Fruit fly (Drosophila melanogaster) whole organism, pupa: ENCODE results near the gene Gapvd1.

ENCODE experiments used
- CG10348 ChIP-seq: fragments of 200-800 bp; sonication (Bioruptor generic); IDR thresholded peaks from 2 replicates; pipeline ENCODE4 v1.3.6; 2022; ENCODE audit warnings: missing biosample characterization, missing genetic modification characterization
- CG12605 ChIP-seq: fragments of 200-800 bp; sonication (Bioruptor generic); IDR thresholded peaks from 2 replicates; pipeline ENCODE4 v1.3.6; 2022; ENCODE audit warnings: missing biosample characterization, missing genetic modification characterization
- CG13204 ChIP-seq: fragments of 200-800 bp; sonication (Bioruptor generic); optimal IDR thresholded peaks from 2 replicates; lab custom pipeline; 2018; ENCODE audit warnings: missing biosample characterization, mild to moderate bottlenecking, missing genetic modification characterization, moderate library complexity
- CG14655 ChIP-seq: fragments of 200-800 bp; sonication (Bioruptor generic); optimal IDR thresholded peaks from 3 replicates; lab custom pipeline; 2017; ENCODE audit warnings: mild to moderate bottlenecking, missing biosample characterization, missing genetic modification reagents, missing genetic modification characterization
- CG15710 ChIP-seq: fragments of 200-800 bp; sonication (Bioruptor generic); optimal IDR thresholded peaks from 2 replicates; lab custom pipeline; 2018; ENCODE audit warnings: missing biosample characterization, mild to moderate bottlenecking, missing genetic modification characterization, moderate library complexity
- CG17806 ChIP-seq: fragments of 200-800 bp; sonication (Bioruptor generic); optimal IDR thresholded peaks from 2 replicates; lab custom pipeline; 2018; ENCODE audit warnings: missing biosample characterization, mild to moderate bottlenecking, missing genetic modification characterization, moderate library complexity
- CG32121 ChIP-seq: fragments of 200-800 bp; sonication (Bioruptor generic); IDR thresholded peaks from 2 replicates; pipeline ENCODE4 v1.3.6; 2022; ENCODE audit warnings: missing biosample characterization, missing genetic modification characterization
- CG34367 ChIP-seq: fragments of 200-800 bp; sonication (Bioruptor generic); optimal IDR thresholded peaks from 2 replicates; lab custom pipeline; 2018; ENCODE audit warnings: missing biosample characterization, mild to moderate bottlenecking, missing genetic modification characterization
- CG4496 ChIP-seq: fragments of 200-800 bp; sonication (Bioruptor generic); IDR thresholded peaks from 3 replicates; pipeline ENCODE4 v1.3.6; 2022; ENCODE audit warnings: missing biosample characterization, missing genetic modification characterization
- CG8159 ChIP-seq: fragments of 200-800 bp; sonication (Bioruptor generic); optimal IDR thresholded peaks from 3 replicates; lab custom pipeline; 2018; ENCODE audit warnings: missing biosample characterization, mild to moderate bottlenecking, missing genetic modification characterization, moderate library complexity
- CG8301 ChIP-seq: fragments of 200-800 bp; sonication (Bioruptor generic); optimal IDR thresholded peaks from 2 replicates; lab custom pipeline; 2018; ENCODE audit warnings: missing biosample characterization, mild to moderate bottlenecking, missing genetic modification characterization
- CG9948 ChIP-seq: fragments of 200-800 bp; sonication (Bioruptor generic); optimal IDR thresholded peaks from 2 replicates; lab custom pipeline; 2018; ENCODE audit warnings: missing biosample characterization, mild to moderate bottlenecking, missing genetic modification characterization, moderate library complexity
- D1 ChIP-seq: fragments of 200-800 bp; sonication (Bioruptor generic); optimal IDR thresholded peaks from 2 replicates; lab custom pipeline; 2018; ENCODE audit warnings: missing biosample characterization, mild to moderate bottlenecking, missing genetic modification characterization, moderate library complexity
- EcR ChIP-seq: fragments of 200-800 bp; sonication (Bioruptor generic); optimal IDR thresholded peaks from 3 replicates; lab custom pipeline; 2019; ENCODE audit warnings: missing biosample characterization, missing genetic modification characterization, mild to moderate bottlenecking, moderate library complexity, missing genetic modification reagents
- Ets98B ChIP-seq: fragments of 200-800 bp; sonication (Bioruptor generic); IDR thresholded peaks from 2 replicates; pipeline ENCODE4 v1.3.6; 2022; ENCODE audit warnings: missing biosample characterization, missing genetic modification characterization
- Pif1A ChIP-seq: fragments of 200-800 bp; sonication (Bioruptor generic); optimal IDR thresholded peaks from 3 replicates; lab custom pipeline; 2016; ENCODE audit warnings: missing biosample characterization, missing genetic modification characterization
- Pif1B ChIP-seq: fragments of 200-800 bp; sonication (Bioruptor generic); optimal IDR thresholded peaks from 3 replicates; lab custom pipeline; 2016; ENCODE audit warnings: missing biosample characterization, missing genetic modification characterization
- Snoo ChIP-seq: fragments of 200-800 bp; sonication (Bioruptor generic); optimal IDR thresholded peaks from 3 replicates; lab custom pipeline; 2017; ENCODE audit warnings: missing biosample characterization, mild to moderate bottlenecking, missing genetic modification characterization, inconsistent platforms
- fd96Ca ChIP-seq: fragments of 200-800 bp; sonication (Bioruptor generic); IDR thresholded peaks from 3 replicates; pipeline ENCODE4 v1.3.6; 2022; ENCODE audit warnings: missing biosample characterization, missing genetic modification characterization
- gl ChIP-seq: fragments of 200-800 bp; sonication (Bioruptor generic); optimal IDR thresholded peaks from 2 replicates; lab custom pipeline; 2018; ENCODE audit warnings: missing biosample characterization, mild to moderate bottlenecking, missing genetic modification characterization
- rn ChIP-seq: fragments of 200-800 bp; sonication (Bioruptor generic); IDR thresholded peaks from 2 replicates; pipeline ENCODE4 v1.3.6; 2022; ENCODE audit warnings: missing biosample characterization, missing genetic modification characterization

The Gapvd1 gene

dm6 chrX:11325175-11325768, at the start of gene Gapvd1:
Gene Gapvd1, plus strand, starts transcription at chrX:11325385.
- TF ChIP-seq Ets98B (GFP tag; lab: Robert Waterston, UW) (peak; percentile 39), fd96Ca (GFP tag; lab: Robert Waterston, UW) (0 out of 3 replicates have a peak, but pooled peaks have one; percentile 22), gl (tag; lab: Kevin White, UChicago) (no peak), CG8159 (tag; lab: Kevin White, UChicago) (peak; percentile 1), rn (GFP tag; lab: Robert Waterston, UW) (no peak), EcR (GFP tag; lab: Kevin White, UChicago) (peak; percentile 15), CG4496 (0 out of 3 replicates have a peak, but pooled peaks have one; percentile 9)

- 0 out of 2 replicates have a peak, but pooled peaks have one; percentile 19 for TF ChIP-seq CG32121 (GFP tag; lab: Robert Waterston, UW)
- no peak for TF ChIP-seq CG12605 (GFP tag; lab: Robert Waterston, UW)
- peak; percentile 62; the same call in 2 of the 3 replicates for TF ChIP-seq CG4496
- TF ChIP-seq fd96Ca (GFP tag; lab: Robert Waterston, UW), result no peak
- TF ChIP-seq CG34367 (tag; lab: Kevin White, UChicago), result no peak
Measured at dm6 chrX:11283570-11283969, 41.6 kb upstream of the Gapvd1 start.

DNA sequence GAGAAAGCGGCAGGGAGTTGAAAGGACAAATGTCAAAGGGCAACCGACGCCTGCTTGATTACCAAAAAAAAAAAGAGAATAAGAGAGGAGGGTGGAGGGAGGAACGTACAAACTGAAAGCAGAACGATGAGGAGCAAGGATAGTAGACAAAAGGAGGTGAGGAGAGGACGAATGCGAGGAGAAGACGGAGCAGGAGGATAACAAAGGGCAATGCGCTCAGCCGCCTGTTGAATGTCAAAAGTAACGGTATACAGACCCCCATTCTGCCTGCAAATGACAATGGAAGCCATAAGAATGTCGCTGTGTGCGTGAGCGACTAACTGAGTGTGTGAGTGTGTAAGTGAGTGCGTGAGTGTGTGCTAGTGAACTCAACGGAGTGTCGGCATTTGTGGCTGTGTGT, 40.2 kb upstream of the Gapvd1 start:
- no peak for TF ChIP-seq Pif1B (GFP tag; lab: Kevin White, UChicago)
- TF ChIP-seq CG34367 (tag; lab: Kevin White, UChicago), result no peak
- no peak for TF ChIP-seq fd96Ca (GFP tag; lab: Robert Waterston, UW)
- TF ChIP-seq EcR (GFP tag; lab: Kevin White, UChicago), result no peak
- TF ChIP-seq CG12605 (GFP tag; lab: Robert Waterston, UW), result no peak
- TF ChIP-seq CG8159 (tag; lab: Kevin White, UChicago), result no peak
- no peak for TF ChIP-seq CG8301 (tag; lab: Kevin White, UChicago)
- TF ChIP-seq CG9948 (tag; lab: Kevin White, UChicago), result no peak
- no peak for TF ChIP-seq Ets98B (GFP tag; lab: Robert Waterston, UW)
- no peak for TF ChIP-seq rn (GFP tag; lab: Robert Waterston, UW)
- TF ChIP-seq CG4496, result no peak
- TF ChIP-seq CG15710 (tag; lab: Kevin White, UChicago), result no peak
- TF ChIP-seq CG10348 (GFP tag; lab: Robert Waterston, UW), result no peak
- TF ChIP-seq CG17806 (tag; lab: Kevin White, UChicago), result no peak
- TF ChIP-seq, all 21 proteins: peak for 0

DNA sequence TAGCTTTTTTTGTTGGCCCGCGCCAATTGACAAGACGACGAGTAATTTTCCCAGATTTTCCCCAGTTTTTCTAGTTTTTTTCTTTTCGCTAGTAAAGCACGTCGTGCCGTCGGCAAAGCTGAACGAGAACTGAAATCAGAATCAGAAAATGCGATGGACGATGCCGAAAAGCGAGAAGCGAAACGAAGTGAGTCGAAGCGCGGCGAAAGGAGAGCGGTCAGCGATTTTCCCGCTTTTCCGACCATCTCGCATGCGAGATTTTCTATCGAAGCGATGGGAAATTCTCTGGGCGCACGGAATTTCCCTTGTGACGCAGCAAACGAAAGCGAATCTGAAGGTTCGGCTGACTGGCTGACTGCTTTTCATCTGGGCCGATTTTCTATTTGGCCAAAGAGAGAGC, 31.6 kb upstream of the Gapvd1 start:
- TF ChIP-seq Pif1B (GFP tag; lab: Kevin White, UChicago) (no peak), gl (tag; lab: Kevin White, UChicago) (no peak), CG17806 (tag; lab: Kevin White, UChicago) (no peak), CG15710 (tag; lab: Kevin White, UChicago) (no peak), rn (GFP tag; lab: Robert Waterston, UW) (no peak), CG34367 (tag; lab: Kevin White, UChicago) (no peak), CG32121 (GFP tag; lab: Robert Waterston, UW) (no peak), CG8159 (tag; lab: Kevin White, UChicago) (no peak), CG13204 (GFP tag; lab: Kevin White, UChicago) (no peak), Pif1A (GFP tag; lab: Kevin White, UChicago) (no peak), EcR (GFP tag; lab: Kevin White, UChicago) (no peak), CG4496 (no peak)

- TF ChIP-seq D1 (tag; lab: Kevin White, UChicago) (no peak), EcR (GFP tag; lab: Kevin White, UChicago) (no peak), fd96Ca (GFP tag; lab: Robert Waterston, UW) (no peak), CG8301 (tag; lab: Kevin White, UChicago) (no peak), CG17806 (tag; lab: Kevin White, UChicago) (no peak), Pif1A (GFP tag; lab: Kevin White, UChicago) (no peak), CG12605 (GFP tag; lab: Robert Waterston, UW) (no peak), CG4496 (no peak), Ets98B (GFP tag; lab: Robert Waterston, UW) (no peak), rn (GFP tag; lab: Robert Waterston, UW) (no peak), Snoo (tag; lab: Kevin White, UChicago) (no peak), CG32121 (GFP tag; lab: Robert Waterston, UW) (no peak), gl (tag; lab: Kevin White, UChicago) (no peak), CG14655 (GFP tag; lab: Kevin White, UChicago) (no peak), CG10348 (GFP tag; lab: Robert Waterston, UW) (no peak), CG8159 (tag; lab: Kevin White, UChicago) (no peak)
- TF ChIP-seq, all 21 proteins: peak for 0
Measured at dm6 chrX:11295412-11296006, 29.7 kb upstream of the Gapvd1 start.

- TF ChIP-seq gl (tag; lab: Kevin White, UChicago), result no peak
- no peak for TF ChIP-seq fd96Ca (GFP tag; lab: Robert Waterston, UW)
- TF ChIP-seq CG12605 (GFP tag; lab: Robert Waterston, UW), result no peak
- TF ChIP-seq CG10348 (GFP tag; lab: Robert Waterston, UW), result no peak
- TF ChIP-seq Ets98B (GFP tag; lab: Robert Waterston, UW), result no peak
- no peak for TF ChIP-seq CG4496
- TF ChIP-seq CG14655 (GFP tag; lab: Kevin White, UChicago), result no peak
- no peak for TF ChIP-seq EcR (GFP tag; lab: Kevin White, UChicago)
- TF ChIP-seq Snoo (tag; lab: Kevin White, UChicago), result no peak
- no peak for TF ChIP-seq CG34367 (tag; lab: Kevin White, UChicago)
- no peak for TF ChIP-seq CG8159 (tag; lab: Kevin White, UChicago)
- TF ChIP-seq CG17806 (tag; lab: Kevin White, UChicago), result no peak
- TF ChIP-seq rn (GFP tag; lab: Robert Waterston, UW), result no peak
- no peak for TF ChIP-seq CG13204 (GFP tag; lab: Kevin White, UChicago)
- no peak for TF ChIP-seq CG9948 (tag; lab: Kevin White, UChicago)
- TF ChIP-seq CG8301 (tag; lab: Kevin White, UChicago), result no peak
- TF ChIP-seq CG15710 (tag; lab: Kevin White, UChicago), result no peak
- no peak for TF ChIP-seq Pif1A (GFP tag; lab: Kevin White, UChicago)
Measured at dm6 chrX:11302683-11303082, 22.5 kb upstream of the Gapvd1 start, which contains the start of gene CG44422. Gene CG44422, minus strand, starts transcription at chrX:11302783.
